Fruit fly (Drosophila melanogaster): ENCODE measurements around the gene Sec16.

Sec16 gene

DNA sequence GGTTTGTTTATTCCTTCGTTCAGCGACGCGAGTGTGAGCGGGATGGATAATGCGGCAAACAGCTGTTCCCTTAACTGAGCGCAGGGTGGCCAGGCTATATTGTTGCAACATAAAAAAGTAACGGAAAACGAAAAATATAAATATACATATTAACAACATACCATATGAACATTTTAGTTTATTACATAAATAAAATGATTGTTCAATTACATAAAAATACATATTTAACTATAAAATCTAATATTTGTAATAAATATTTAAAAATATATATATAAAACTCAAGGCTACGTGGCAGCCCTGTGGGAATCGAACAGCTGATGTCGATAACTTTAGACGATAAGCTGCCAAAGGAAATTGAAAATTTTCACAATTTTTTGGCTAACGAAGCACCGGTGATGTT lies 33.7 kb downstream of the Sec16 start, which contains the start of the genes Aven and CG2540 (continued):
- no peak for TF ChIP-seq eyg (GFP tag; optimal IDR thresholded peaks at IDR 0.05)
- TF ChIP-seq CG6765 (GFP tag; optimal IDR thresholded peaks at IDR 0.05), result peak; percentile 77
- TF ChIP-seq CG13624 (GFP tag; optimal IDR thresholded peaks at IDR 0.05), result no peak
- TF ChIP-seq H2.0 (GFP tag; IDR thresholded peaks at IDR 0.05), result peak; percentile 45; the same call in 1 of the 2 replicates
- peak; percentile 59 for TF ChIP-seq E2f2 (GFP tag; IDR thresholded peaks at IDR 0.05)
- no peak for TF ChIP-seq CG12744 (GFP tag; optimal IDR thresholded peaks at IDR 0.05)
- no peak for TF ChIP-seq yki (optimal IDR thresholded peaks at IDR 0.05)
- no peak for TF ChIP-seq jigr1 (GFP tag; IDR thresholded peaks at IDR 0.05)
- peak; percentile 75 for TF ChIP-seq fd3F (GFP tag; optimal IDR thresholded peaks at IDR 0.05)
- no peak for TF ChIP-seq CG16863 (GFP tag; optimal IDR thresholded peaks at IDR 0.05)
- peak; percentile 48 for TF ChIP-seq CG6654 (GFP tag; optimal IDR thresholded peaks at IDR 0.05)
- peak; percentile 61 for TF ChIP-seq CG2116 (GFP tag; optimal IDR thresholded peaks at IDR 0.05)
- TF ChIP-seq ham (GFP tag; IDR thresholded peaks at IDR 0.05), result no peak
- TF ChIP-seq CG18262 (tag; optimal IDR thresholded peaks at IDR 0.05), result peak; percentile 88
- peak; percentile 45; the same call in 1 of the 2 replicates for TF ChIP-seq CG4404 (GFP tag; IDR thresholded peaks at IDR 0.05)
- no peak for TF ChIP-seq bbx (GFP tag; IDR thresholded peaks at IDR 0.05; ENCODE audit: partially characterized antibody)
- TF ChIP-seq Chrac-16 (GFP tag; optimal IDR thresholded peaks at IDR 0.05), result peak; percentile 56
- no peak for TF ChIP-seq Dip2 (GFP tag; IDR thresholded peaks at IDR 0.05)
- no peak for TF ChIP-seq p53 (GFP tag; optimal IDR thresholded peaks at IDR 0.05)
- TF ChIP-seq crol (GFP tag; IDR thresholded peaks at IDR 0.05), result no peak
- no peak for TF ChIP-seq sim (GFP tag; IDR thresholded peaks at IDR 0.05)
- TF ChIP-seq lola (GFP tag; optimal IDR thresholded peaks at IDR 0.05), result peak in 1 of 3 experiments; percentile 86
- TF ChIP-seq CkIIα-i1 (GFP tag; IDR thresholded peaks at IDR 0.05), result no peak
- no peak for TF ChIP-seq CG2129 (GFP tag; IDR thresholded peaks at IDR 0.05; ENCODE audit: partially characterized antibody)
- peak; percentile 87 for TF ChIP-seq Meics (GFP tag; optimal IDR thresholded peaks at IDR 0.05)
- peak; percentile 44 for TF ChIP-seq CG5245 (GFP tag; optimal IDR thresholded peaks at IDR 0.05)
- TF ChIP-seq ind (GFP tag; optimal IDR thresholded peaks at IDR 0.05), result peak; percentile 59
- TF ChIP-seq pita (GFP tag; optimal IDR thresholded peaks at IDR 0.05), result no peak
- TF ChIP-seq gem (tag; optimal IDR thresholded peaks at IDR 0.05), result peak; percentile 93
- TF ChIP-seq CG10654 (GFP tag; optimal IDR thresholded peaks at IDR 0.05), result peak; percentile 52
- TF ChIP-seq ase (GFP tag; IDR thresholded peaks at IDR 0.05), result no peak
- peak; percentile 28 for TF ChIP-seq Med (GFP tag)
- no peak for TF ChIP-seq Hmx (GFP tag; optimal IDR thresholded peaks at IDR 0.05)
- TF ChIP-seq so (GFP tag; IDR thresholded peaks at IDR 0.05), result peak; percentile 42; the same call in 1 of the 3 replicates
- no peak for TF ChIP-seq ftz-f1 (GFP tag; optimal IDR thresholded peaks at IDR 0.05)
- TF ChIP-seq vnd (GFP tag; IDR thresholded peaks at IDR 0.05; ENCODE audit: partially characterized antibody), result no peak
- TF ChIP-seq CG12236 (GFP tag; optimal IDR thresholded peaks at IDR 0.05), result no peak
- no peak for TF ChIP-seq Bgb (GFP tag; IDR thresholded peaks at IDR 0.05; ENCODE audit: partially characterized antibody)
- TF ChIP-seq ERR (GFP tag; optimal IDR thresholded peaks at IDR 0.05), result no peak
- TF ChIP-seq Trl (optimal IDR thresholded peaks at IDR 0.05), result no peak
- no peak for TF ChIP-seq Trl (GFP tag; optimal IDR thresholded peaks at IDR 0.05)
- TF ChIP-seq gsb (GFP tag; IDR thresholded peaks at IDR 0.05), result 0 out of 2 replicates have a peak, but pooled peaks have one; percentile 34
- TF ChIP-seq Myb (GFP tag; optimal IDR thresholded peaks at IDR 0.05), result no peak
- TF ChIP-seq CG15479 (GFP tag; optimal IDR thresholded peaks at IDR 0.05), result peak; percentile 7
- TF ChIP-seq h (optimal IDR thresholded peaks at IDR 0.05), result no peak
- TF ChIP-seq CG43689 (GFP tag; IDR thresholded peaks at IDR 0.05), result no peak
- TF ChIP-seq sna (GFP tag; IDR thresholded peaks at IDR 0.05; ENCODE audit: partially characterized antibody), result no peak
- peak; percentile 56 for TF ChIP-seq CG2120 (GFP tag; optimal IDR thresholded peaks at IDR 0.05)
- TF ChIP-seq Bdp1 (GFP tag; optimal IDR thresholded peaks at IDR 0.05), result no peak
- 0 out of 4 replicates have a peak, but pooled peaks have one; percentile 52 for TF ChIP-seq Dll (GFP tag; IDR thresholded peaks at IDR 0.05; ENCODE audit: partially characterized antibody)
- TF ChIP-seq CG30020 (tag; optimal IDR thresholded peaks at IDR 0.05), result peak; percentile 71
- no peak for TF ChIP-seq D (optimal IDR thresholded peaks at IDR 0.05)
- peak; percentile 73 for TF ChIP-seq D (GFP tag; optimal IDR thresholded peaks at IDR 0.05)
